Worm (Caenorhabditis elegans) whole organism, L4 larva: ENCODE measurements around the gene tofu-1.

ENCODE experiments used
- nhr-25 ChIP-seq: sonication (generic microtip); optimal IDR thresholded peaks from 2 replicates; lab custom pipeline; 2017; ENCODE audit warnings: missing genetic modification characterization, mild to moderate bottlenecking, missing compliant biosample characterization, antibody characterized with exemption, moderate library complexity, borderline replicate concordance; ENCODE audit not compliant: insufficient read depth
- nhr-28 ChIP-seq: fragments of 150-350 bp; optimal IDR thresholded peaks from 2 replicates; lab custom pipeline; 2014; ENCODE audit warnings: missing biosample characterization, missing genetic modification characterization
- set-16 ChIP-seq: fragments of 200-800 bp; sonication (Bioruptor generic); IDR thresholded peaks from 2 replicates; pipeline ENCODE4 v1.3.6; 2022; ENCODE audit warnings: missing genetic modification reagents, missing genetic modification characterization, missing compliant biosample characterization

ce11 chrV:10011623-10012022, 30.7 kb downstream of the tofu-1 start, which contains the start of gene lea-1:
- no peak for TF ChIP-seq set-16 (GFP tag; lab: Robert Waterston, UW)
- TF ChIP-seq nhr-25 (tag; lab: Kevin White, UChicago): no peak
- no peak for TF ChIP-seq nhr-28 (tag; lab: Kevin White, UChicago)
